Fruit fly (Drosophila melanogaster): ENCODE results near the gene CG46059.

The CG46059 gene

DNA sequence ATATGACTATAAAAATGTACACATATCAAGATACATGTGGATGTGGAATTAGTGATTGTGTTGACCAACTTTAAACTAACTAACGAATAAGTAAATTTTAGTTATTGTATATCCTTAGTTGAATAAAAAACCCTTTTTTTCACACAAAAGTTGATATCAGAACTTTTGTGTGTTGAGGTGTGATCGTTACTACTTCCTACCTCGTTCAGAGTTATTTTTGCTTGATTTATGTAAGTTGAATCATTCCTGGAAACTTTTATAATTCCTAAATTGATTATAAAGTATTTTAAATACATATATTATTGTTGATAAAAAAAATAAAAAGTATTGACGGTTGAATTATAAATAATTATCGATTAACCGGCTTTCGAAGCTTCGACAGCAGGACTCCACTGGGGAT lies at the start of gene CG46059:
Gene CG46059, minus strand, starts transcription at position 101 of the 400 bp plus-strand sequence.
- TF ChIP-seq CG8478 (optimal IDR thresholded peaks at IDR 0.05) = no peak
- no peak for TF ChIP-seq CTCF (optimal IDR thresholded peaks at IDR 0.05)

- TF ChIP-seq CG8478 (optimal IDR thresholded peaks at IDR 0.05) = no peak
- no peak for TF ChIP-seq CTCF (optimal IDR thresholded peaks at IDR 0.05)
Observed at dm6 chr2L:19233300-19233699, 49.7 kb upstream of the CG46059 start.

- TF ChIP-seq CG8478 (optimal IDR thresholded peaks at IDR 0.05) = no peak
- no peak for TF ChIP-seq CTCF (optimal IDR thresholded peaks at IDR 0.05)
Observed at dm6 chr2L:19230518-19230917, 46.9 kb upstream of the CG46059 start.

DNA sequence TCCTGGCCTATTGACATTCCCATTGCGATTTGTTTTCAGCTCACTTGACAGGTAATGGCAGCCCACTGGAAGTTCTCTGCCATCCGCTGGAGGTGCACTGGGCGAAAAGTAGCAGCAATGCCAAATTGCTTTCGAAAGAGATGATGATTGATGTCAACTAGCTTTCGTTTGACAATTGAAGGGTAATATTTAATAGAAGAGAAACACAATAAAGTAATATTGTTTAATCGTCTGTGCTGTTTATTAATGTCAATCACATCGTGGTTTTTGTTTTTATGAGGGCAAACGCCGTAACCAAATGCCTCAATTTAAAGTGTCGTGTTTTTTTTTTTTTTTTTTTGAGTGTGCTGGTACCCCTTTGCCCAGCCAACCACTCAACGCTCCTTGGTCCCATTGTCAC lies 45.5 kb upstream of the CG46059 start:
- TF ChIP-seq CG8478 (optimal IDR thresholded peaks at IDR 0.05) (no peak), CTCF (optimal IDR thresholded peaks at IDR 0.05) (no peak)

dm6 chr2L:19227656-19228055 lies 44.1 kb upstream of the CG46059 start:
- no peak for TF ChIP-seq CG8478 (optimal IDR thresholded peaks at IDR 0.05)
- no peak for TF ChIP-seq CTCF (optimal IDR thresholded peaks at IDR 0.05)

DNA sequence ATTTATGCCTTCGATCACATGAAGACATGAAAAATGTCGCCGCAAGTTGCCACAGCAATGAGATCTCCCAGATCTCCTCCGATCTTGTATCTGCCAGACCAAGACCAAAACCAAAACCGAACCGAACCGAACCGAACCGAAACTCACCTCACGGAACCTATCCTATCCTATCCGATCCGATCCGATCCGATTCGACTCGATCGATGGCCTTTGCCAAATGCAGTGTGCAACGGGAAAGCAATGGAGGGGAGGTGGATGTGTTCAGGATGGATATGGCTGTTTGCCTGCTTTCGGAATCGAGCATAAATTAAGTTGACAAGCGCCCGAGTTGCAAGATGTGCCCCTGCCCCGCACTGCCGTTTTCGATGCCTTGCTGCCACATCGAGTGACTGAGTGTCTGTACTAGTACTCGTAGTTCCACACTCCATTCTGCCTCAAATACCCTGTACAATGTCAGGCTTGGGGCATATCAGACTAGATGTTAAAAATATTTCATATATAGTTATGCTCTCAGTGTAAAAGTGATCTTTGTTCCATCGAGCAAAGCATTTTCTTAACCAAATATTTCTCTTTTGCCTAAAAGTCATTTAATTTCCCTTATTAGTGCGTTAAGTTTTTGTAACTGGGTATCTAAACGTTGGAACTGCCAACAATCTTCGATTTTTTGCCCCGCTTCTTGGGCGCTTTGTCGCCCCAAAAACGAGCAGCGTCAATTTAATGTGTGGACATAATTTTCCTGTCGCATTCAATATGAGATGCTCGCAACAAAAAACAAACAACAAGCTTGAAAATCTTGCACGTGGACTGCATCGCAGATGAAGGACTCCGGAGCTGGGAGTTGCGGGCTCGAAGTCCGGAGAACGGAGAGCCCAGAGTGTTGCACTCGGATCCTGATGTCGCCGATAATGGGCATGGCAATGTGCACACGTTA lies 42.7 kb upstream of the CG46059 start:
- no peak for TF ChIP-seq CTCF (optimal IDR thresholded peaks at IDR 0.05)
- TF ChIP-seq CG8478 (optimal IDR thresholded peaks at IDR 0.05) = no peak

DNA sequence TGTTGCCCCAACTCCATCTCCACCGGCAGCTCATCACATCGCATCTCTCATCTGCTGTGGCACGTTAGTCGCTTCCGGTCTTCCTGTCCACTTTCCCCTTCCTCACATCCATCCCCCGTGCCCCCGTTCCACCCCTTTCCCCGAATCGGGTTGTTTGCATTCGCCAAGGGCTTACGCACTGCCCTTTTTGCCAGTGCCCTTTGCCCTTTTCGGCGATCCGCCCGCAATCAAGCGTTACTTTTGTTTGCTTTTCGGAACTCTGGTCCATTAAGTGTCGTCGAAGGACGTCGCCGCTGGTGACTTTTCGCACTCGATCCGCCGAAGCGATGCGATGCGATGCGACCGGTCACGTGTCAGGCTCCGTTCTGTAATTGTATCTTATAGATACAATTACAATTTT lies 38.7 kb upstream of the CG46059 start:
- TF ChIP-seq CG8478 (optimal IDR thresholded peaks at IDR 0.05) = no peak
- TF ChIP-seq CTCF (optimal IDR thresholded peaks at IDR 0.05) = no peak

dm6 chr2L:19220036-19220612 lies 36.5 kb upstream of the CG46059 start:
- TF ChIP-seq CG8478 (optimal IDR thresholded peaks at IDR 0.05) (no peak), CTCF (optimal IDR thresholded peaks at IDR 0.05) (no peak)

DNA sequence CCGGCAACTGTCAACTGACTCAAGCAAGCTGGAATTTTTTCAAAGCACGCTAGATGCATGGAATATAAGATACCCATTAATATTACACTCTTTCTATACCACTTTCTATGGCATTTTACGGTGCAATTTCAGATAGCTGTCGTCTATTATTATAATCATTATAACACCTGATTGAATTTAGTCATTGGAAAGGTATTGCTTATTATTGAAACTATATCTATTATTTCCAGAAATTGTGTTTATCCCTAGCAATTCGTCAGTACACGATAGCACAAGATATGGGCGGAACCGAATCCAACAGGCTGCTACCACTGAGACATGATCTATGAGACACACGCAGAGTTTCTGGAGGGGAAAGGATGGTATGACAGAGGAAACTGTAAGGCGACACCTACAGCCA lies 35.9 kb upstream of the CG46059 start:
- no peak for TF ChIP-seq CTCF (optimal IDR thresholded peaks at IDR 0.05)
- TF ChIP-seq CG8478 (optimal IDR thresholded peaks at IDR 0.05) = no peak

DNA sequence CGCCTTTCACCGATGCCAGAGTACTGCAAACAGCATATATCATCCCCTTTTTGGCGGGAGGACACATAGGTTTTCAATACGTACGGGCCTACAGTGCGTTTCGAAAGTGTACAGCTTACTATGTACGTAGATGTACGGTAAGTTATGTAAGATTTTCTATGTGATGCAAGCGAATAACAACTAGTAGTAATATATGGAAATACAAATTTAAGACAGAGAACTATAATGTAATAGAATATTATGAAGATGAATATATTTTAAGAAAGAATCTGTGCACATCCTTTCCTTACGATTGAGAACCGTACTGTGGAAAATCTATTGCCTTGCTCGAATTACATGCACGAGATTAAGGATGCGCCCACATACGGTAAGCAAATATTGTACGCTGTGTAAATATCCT lies 34.3 kb upstream of the CG46059 start:
- TF ChIP-seq CG8478 (optimal IDR thresholded peaks at IDR 0.05) (no peak), CTCF (optimal IDR thresholded peaks at IDR 0.05) (no peak)

DNA sequence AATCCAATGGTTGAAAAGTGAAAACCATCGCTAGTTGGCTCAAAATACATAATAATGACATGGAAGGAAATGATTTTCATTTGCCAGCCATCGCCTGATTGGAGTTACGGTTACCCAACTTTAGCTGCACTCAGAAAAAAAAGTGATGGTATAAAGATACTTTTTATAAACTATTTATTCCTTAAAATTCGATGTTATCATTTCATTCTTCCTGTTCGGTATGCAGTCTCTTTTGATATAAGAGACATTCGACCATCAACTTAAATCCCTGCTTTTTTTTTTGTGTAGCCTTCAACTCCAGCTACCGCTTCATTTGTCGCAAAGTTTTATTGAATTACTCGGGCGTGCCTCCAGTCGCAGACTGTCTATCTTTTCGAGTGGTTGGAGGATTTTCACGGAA lies 28.8 kb upstream of the CG46059 start:
- no peak for TF ChIP-seq CG8478 (optimal IDR thresholded peaks at IDR 0.05)
- TF ChIP-seq CTCF (optimal IDR thresholded peaks at IDR 0.05) = no peak

dm6 chr2L:19208874-19209273 lies 25.3 kb upstream of the CG46059 start:
- TF ChIP-seq CG8478 (optimal IDR thresholded peaks at IDR 0.05) = no peak
- TF ChIP-seq CTCF (optimal IDR thresholded peaks at IDR 0.05) = no peak

DNA sequence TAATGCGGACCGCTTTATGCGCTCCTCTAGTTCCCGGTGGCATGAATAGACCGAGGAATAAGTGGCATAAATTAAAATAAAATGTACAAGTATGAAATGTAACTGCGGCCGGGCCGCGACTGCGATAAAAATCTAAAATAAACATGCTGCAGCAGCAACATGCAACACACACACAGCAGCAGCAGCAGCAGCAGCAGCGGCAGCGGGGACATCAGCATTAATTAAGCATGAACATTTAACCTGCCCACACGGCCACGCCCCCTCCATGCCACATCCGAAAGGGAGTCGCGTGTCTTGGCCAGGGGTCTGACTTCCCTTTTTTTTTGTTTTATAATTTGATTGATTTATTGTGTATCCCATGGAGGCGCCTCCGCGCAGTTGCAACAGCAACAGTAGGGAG lies 21.0 kb upstream of the CG46059 start:
- no peak for TF ChIP-seq CG8478 (optimal IDR thresholded peaks at IDR 0.05)
- no peak for TF ChIP-seq CTCF (optimal IDR thresholded peaks at IDR 0.05)

DNA sequence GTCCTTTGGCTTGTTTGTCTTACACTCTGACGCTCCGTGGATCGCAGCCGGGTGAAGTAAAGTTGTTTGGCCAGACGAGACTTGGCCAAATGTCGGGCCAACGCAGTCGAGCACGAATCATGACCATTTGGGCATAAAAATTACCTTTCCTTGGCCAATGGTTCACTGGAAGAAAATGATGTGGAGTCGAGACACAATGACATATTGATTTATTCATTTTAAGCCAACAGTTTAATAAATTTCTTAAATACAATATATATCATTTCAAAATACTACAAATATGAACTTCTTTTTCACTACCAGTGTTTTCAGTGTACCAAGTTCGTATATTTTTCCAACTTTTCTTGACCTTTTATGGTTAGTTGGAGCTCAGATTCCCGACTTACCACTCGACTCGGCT lies 18.3 kb upstream of the CG46059 start:
- TF ChIP-seq CG8478 (optimal IDR thresholded peaks at IDR 0.05) (no peak), CTCF (optimal IDR thresholded peaks at IDR 0.05) (no peak)

- TF ChIP-seq CTCF (optimal IDR thresholded peaks at IDR 0.05) (no peak), CG8478 (optimal IDR thresholded peaks at IDR 0.05) (no peak)
Observed at dm6 chr2L:19200211-19200610, 16.6 kb upstream of the CG46059 start.

DNA sequence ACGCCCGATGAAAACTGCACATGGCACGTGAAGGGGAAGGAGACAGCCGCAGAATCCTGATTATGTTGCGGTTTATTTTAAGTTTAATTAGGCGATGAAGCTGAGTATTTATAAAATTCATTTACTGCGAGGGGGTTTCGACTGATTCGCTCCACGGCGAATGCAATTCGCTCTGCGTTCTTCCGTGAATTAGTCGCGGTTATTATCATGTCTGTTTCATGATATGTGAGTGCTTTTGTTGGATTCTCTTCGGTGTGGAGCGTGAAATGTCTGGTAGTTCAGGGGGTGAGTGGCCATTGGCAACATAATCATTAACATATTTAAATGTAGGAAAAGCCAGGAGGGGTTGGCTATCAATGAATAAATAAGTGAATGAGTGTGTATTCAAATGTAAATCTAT lies 14.8 kb upstream of the CG46059 start:
- no peak for TF ChIP-seq CTCF (optimal IDR thresholded peaks at IDR 0.05)
- no peak for TF ChIP-seq CG8478 (optimal IDR thresholded peaks at IDR 0.05)

All from S2 (cell line).